Worm (Caenorhabditis elegans): ENCODE data around the gene apx-1.

apx-1 gene

ce11 chrV:3210147-3210546 lies at the start of gene apx-1:
Gene apx-1 (plus strand): TSS chrV:3210196.
- no peak for TF ChIP-seq sea-2 (GFP tag; optimal IDR thresholded peaks at IDR 0.05)
- no peak for TF ChIP-seq jun-1 (tag; optimal IDR thresholded peaks at IDR 0.05)
- TF ChIP-seq zag-1 (tag; optimal IDR thresholded peaks at IDR 0.05), result no peak
- no peak for TF ChIP-seq tbx-2 (tag; optimal IDR thresholded peaks at IDR 0.05)
- TF ChIP-seq hmg-11 (tag; optimal IDR thresholded peaks at IDR 0.05), result no peak
- no peak for TF ChIP-seq ama-1 (optimal IDR thresholded peaks at IDR 0.05)
- no peak for TF ChIP-seq eor-1 (tag; optimal IDR thresholded peaks at IDR 0.05)
- no peak for TF ChIP-seq elt-3 (tag; optimal IDR thresholded peaks at IDR 0.05)
- TF ChIP-seq pqm-1 (tag; optimal IDR thresholded peaks at IDR 0.05), result no peak
- TF ChIP-seq ZK546.5 (tag; optimal IDR thresholded peaks at IDR 0.05), result no peak

DNA sequence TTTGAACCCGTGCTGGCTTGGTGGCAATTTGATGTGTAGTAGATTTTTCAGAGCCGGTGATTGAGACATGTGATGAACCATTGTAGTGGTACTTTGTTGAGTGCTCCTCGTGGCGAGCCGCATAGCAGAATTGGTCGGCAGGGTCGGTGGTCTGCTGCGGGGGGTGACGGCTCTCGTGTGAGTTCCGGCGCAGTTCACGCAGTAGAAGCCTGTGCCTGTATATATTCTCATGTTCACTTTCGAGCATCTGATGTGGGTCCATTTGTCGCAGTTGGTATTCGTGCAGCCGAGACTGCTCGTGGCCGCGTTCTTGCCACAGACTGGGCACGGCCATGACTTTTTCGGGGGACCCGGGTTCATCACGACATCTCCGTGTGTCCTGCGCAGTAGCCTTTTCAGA lies 47.7 kb upstream of the apx-1 start:
- TF ChIP-seq skn-1 (tag; optimal IDR thresholded peaks at IDR 0.05), result no peak
- no peak for TF ChIP-seq lin-39 (tag; optimal IDR thresholded peaks at IDR 0.05)
- TF ChIP-seq nhr-28 (tag; optimal IDR thresholded peaks at IDR 0.05), result no peak
- TF ChIP-seq nhr-67 (tag; optimal IDR thresholded peaks at IDR 0.05), result no peak
- no peak for TF ChIP-seq ceh-28 (tag; optimal IDR thresholded peaks at IDR 0.05)
- no peak for TF ChIP-seq nfya-1 (tag; optimal IDR thresholded peaks at IDR 0.05; ENCODE audit: insufficient read depth)
- TF ChIP-seq nhr-237 (tag; optimal IDR thresholded peaks at IDR 0.05), result no peak
- no peak for TF ChIP-seq pqm-1 (tag; optimal IDR thresholded peaks at IDR 0.05)
- TF ChIP-seq jun-1 (tag; optimal IDR thresholded peaks at IDR 0.05), result no peak
- no peak for TF ChIP-seq egl-5 (tag; optimal IDR thresholded peaks at IDR 0.05)
- no peak for TF ChIP-seq mml-1 (tag; optimal IDR thresholded peaks at IDR 0.05)
- no peak for TF ChIP-seq nhr-25 (tag; optimal IDR thresholded peaks at IDR 0.05)
- TF ChIP-seq lin-15B (tag; optimal IDR thresholded peaks at IDR 0.05), result no peak
- TF ChIP-seq zag-1 (tag; optimal IDR thresholded peaks at IDR 0.05), result no peak

DNA sequence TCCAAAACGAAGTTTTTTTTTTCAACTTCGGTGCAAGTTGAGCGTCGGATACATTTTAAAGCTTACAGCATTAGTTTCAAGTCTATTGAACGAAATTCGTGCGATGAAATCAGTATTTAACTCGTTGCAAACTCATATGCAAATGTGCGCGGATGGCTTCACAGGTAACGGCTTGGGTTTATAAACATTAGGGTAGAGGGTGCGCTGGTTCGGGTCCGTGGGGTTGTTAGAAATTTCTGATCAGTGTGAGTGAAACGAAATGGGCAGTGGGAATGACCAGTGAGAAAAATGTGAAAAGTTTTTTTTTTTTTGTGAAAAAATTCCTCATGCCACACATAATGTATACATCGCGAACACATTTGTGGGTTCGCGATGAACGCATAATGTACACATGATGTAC lies 46.9 kb upstream of the apx-1 start:
- TF ChIP-seq elt-2 (tag; optimal IDR thresholded peaks at IDR 0.05) (no peak), elt-1 (tag; optimal IDR thresholded peaks at IDR 0.05) (no peak), lsy-12 (tag; optimal IDR thresholded peaks at IDR 0.05) (no peak), ZK546.5 (tag; optimal IDR thresholded peaks at IDR 0.05) (no peak), R02D3.7 (tag; optimal IDR thresholded peaks at IDR 0.05) (no peak), nhr-11 (tag; optimal IDR thresholded peaks at IDR 0.05) (no peak), unc-39 (tag; optimal IDR thresholded peaks at IDR 0.05) (no peak), nhr-67 (tag; optimal IDR thresholded peaks at IDR 0.05) (no peak)

- TF ChIP-seq sea-2 (GFP tag; optimal IDR thresholded peaks at IDR 0.05) (no peak), elt-2 (tag; optimal IDR thresholded peaks at IDR 0.05) (no peak), hmg-11 (tag; optimal IDR thresholded peaks at IDR 0.05) (no peak)
Measured at ce11 chrV:3165438-3165837, 44.6 kb upstream of the apx-1 start, which contains the start of gene C36C5.14. Gene C36C5.14 (minus strand): TSS chrV:3165538.

DNA sequence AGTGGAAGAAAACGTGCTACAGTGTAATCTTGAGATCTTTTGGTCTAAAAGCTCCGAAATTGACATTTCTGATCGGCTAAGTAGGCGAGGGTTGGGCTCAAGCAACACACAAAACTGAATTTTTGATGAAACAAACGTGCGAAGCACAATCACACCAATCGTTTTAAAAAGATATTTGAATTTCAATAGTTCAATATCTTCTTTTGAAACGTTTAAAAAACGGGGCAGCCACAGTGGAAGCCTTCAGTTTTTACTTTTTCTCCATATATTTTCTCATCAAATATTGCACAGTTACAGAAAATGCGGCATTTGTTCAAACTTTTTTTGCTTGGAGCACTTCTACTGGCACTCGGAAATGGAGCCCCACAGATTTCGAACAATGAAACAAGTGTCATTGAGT lies 43.7 kb upstream of the apx-1 start, which contains the start of gene C36C5.4:
TSS of gene C36C5.4 (plus strand) at position 301 of the 400 bp plus-strand sequence.
- TF ChIP-seq nhr-28 (tag; optimal IDR thresholded peaks at IDR 0.05), result no peak
- no peak for TF ChIP-seq fos-1 (tag; optimal IDR thresholded peaks at IDR 0.05)
- TF ChIP-seq unc-39 (tag; optimal IDR thresholded peaks at IDR 0.05), result no peak
- TF ChIP-seq fkh-10 (GFP tag; optimal IDR thresholded peaks at IDR 0.05), result no peak
- no peak for TF ChIP-seq ztf-11 (tag; optimal IDR thresholded peaks at IDR 0.05)
- no peak for TF ChIP-seq jun-1 (tag; optimal IDR thresholded peaks at IDR 0.05)
- TF ChIP-seq nhr-25 (tag; optimal IDR thresholded peaks at IDR 0.05), result no peak
- no peak for TF ChIP-seq lin-39 (tag; optimal IDR thresholded peaks at IDR 0.05)
- no peak for TF ChIP-seq tbx-2 (tag; optimal IDR thresholded peaks at IDR 0.05)
- TF ChIP-seq nhr-12 (tag; optimal IDR thresholded peaks at IDR 0.05), result no peak
- TF ChIP-seq zag-1 (tag; optimal IDR thresholded peaks at IDR 0.05), result no peak
- TF ChIP-seq ceh-16 (tag; optimal IDR thresholded peaks at IDR 0.05), result no peak
- no peak for TF ChIP-seq unc-62 (GFP tag; optimal IDR thresholded peaks at IDR 0.05)
- TF ChIP-seq lsy-12 (tag; optimal IDR thresholded peaks at IDR 0.05), result no peak
- TF ChIP-seq egl-27 (tag; optimal IDR thresholded peaks at IDR 0.05), result no peak
- TF ChIP-seq mdl-1 (tag; optimal IDR thresholded peaks at IDR 0.05), result no peak
